Worm (Caenorhabditis elegans): ENCODE data around the gene C12D8.21.

The C12D8.21 gene

ce11 chrV:10204863-10205338 is 36.1 kb downstream of the C12D8.21 start, which contains the start of the genes ZK856.19 and ZK856.11 (continued):
- peak; percentile 24; the same call in 1 of the 2 replicates for TF ChIP-seq dox-1 (GFP tag; IDR thresholded peaks at IDR 0.05)
- no peak for TF ChIP-seq zfh-2 (GFP tag; conservative IDR thresholded peaks at IDR 0.05)
- TF ChIP-seq nfya-1 (tag; optimal IDR thresholded peaks at IDR 0.05; ENCODE audit: borderline replicate concordance, insufficient read depth), result no peak
- no peak for TF ChIP-seq ztf-6 (GFP tag; IDR thresholded peaks at IDR 0.05)
- TF ChIP-seq F49E8.2 (tag; optimal IDR thresholded peaks at IDR 0.05; ENCODE audit: insufficient read depth), result peak; percentile 41

DNA sequence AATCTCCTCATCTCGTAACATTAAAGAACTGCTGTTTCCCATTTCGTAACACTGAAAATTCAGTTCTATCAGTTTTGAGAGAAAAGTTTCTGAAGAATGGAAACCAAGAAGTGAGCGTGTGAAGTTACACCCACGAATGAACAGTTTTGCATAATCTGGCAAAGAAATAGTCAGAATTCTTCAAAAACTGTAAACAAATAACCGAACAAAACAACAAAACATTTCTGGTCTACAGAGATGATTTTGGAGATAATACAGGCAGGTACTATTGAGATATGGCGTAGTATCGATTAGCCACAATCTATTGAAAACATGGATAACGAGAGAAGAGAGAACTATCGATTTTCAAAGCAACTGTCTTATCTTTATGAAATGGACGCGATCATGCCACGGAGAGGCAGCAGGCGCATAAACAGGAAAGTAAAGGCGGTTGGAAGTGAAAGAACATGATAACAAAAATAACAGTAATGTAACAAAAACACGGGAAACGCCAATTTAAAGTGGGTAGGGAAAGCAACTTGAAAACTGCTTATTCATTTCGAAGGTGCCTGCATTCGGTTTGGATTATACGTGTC is 37.5 kb downstream of the C12D8.21 start, which contains the start of gene chpf-1:
Gene chpf-1 (minus strand): TSS at position 51 of the 575 bp plus-strand sequence.
- no peak for TF ChIP-seq Y95B8A.8 (GFP tag; IDR thresholded peaks at IDR 0.05)
- TF ChIP-seq lsl-1 (GFP tag; optimal IDR thresholded peaks at IDR 0.05), result no peak
- no peak for TF ChIP-seq nfyb-1 (GFP tag; IDR thresholded peaks at IDR 0.05)
- TF ChIP-seq him-1 (tag; optimal IDR thresholded peaks at IDR 0.05), result no peak
- no peak for TF ChIP-seq gei-17 (GFP tag; optimal IDR thresholded peaks at IDR 0.05)
- TF ChIP-seq ztf-18 (tag; optimal IDR thresholded peaks at IDR 0.05), result peak; percentile 56
- TF ChIP-seq B0035.1 (tag; optimal IDR thresholded peaks at IDR 0.05), result no peak
- TF ChIP-seq F33H1.4 (GFP tag; IDR thresholded peaks at IDR 0.05), result no peak
- TF ChIP-seq snpc-1.3 (tag; optimal IDR thresholded peaks at IDR 0.05; ENCODE audit: insufficient read depth), result no peak
- TF ChIP-seq F49E8.2 (tag; optimal IDR thresholded peaks at IDR 0.05; ENCODE audit: insufficient read depth), result no peak
- no peak for TF ChIP-seq cebp-1 (GFP tag; IDR thresholded peaks at IDR 0.05)
- peak; percentile 2 for TF ChIP-seq cebp-1 (tag; optimal IDR thresholded peaks at IDR 0.05)
- TF ChIP-seq lag-1 (GFP tag; IDR thresholded peaks at IDR 0.05), result no peak
- no peak for TF ChIP-seq F57C9.4 (tag; optimal IDR thresholded peaks at IDR 0.05)
- no peak for TF ChIP-seq snpc-4 (GFP tag; optimal IDR thresholded peaks at IDR 0.05)
- peak in 2 of 4 experiments; percentile 33 to 36 for TF ChIP-seq snpc-4 (tag; optimal IDR thresholded peaks at IDR 0.05)
- no peak for TF ChIP-seq C06A6.2 (GFP tag; conservative IDR thresholded peaks at IDR 0.05)
- TF ChIP-seq mcd-1 (GFP tag; IDR thresholded peaks at IDR 0.05), result no peak
- 0 out of 2 replicates have a peak, but pooled peaks have one; percentile 17 for TF ChIP-seq madf-6 (GFP tag; IDR thresholded peaks at IDR 0.05)
- no peak for TF ChIP-seq snpc-3.4 (tag; optimal IDR thresholded peaks at IDR 0.05)
- TF ChIP-seq ceh-27 (GFP tag; optimal IDR thresholded peaks at IDR 0.05), result no peak
- no peak for TF ChIP-seq Y67H2A.10 (GFP tag; conservative IDR thresholded peaks at IDR 0.05)
- no peak for TF ChIP-seq let-607 (tag; optimal IDR thresholded peaks at IDR 0.05)
- TF ChIP-seq madf-3 (GFP tag; IDR thresholded peaks at IDR 0.05), result no peak
- no peak for TF ChIP-seq nhr-90 (tag; optimal IDR thresholded peaks at IDR 0.05)
- TF ChIP-seq nhr-80 (tag; optimal IDR thresholded peaks at IDR 0.05), result peak; percentile 65
- no peak for TF ChIP-seq akir-1 (GFP tag; optimal IDR thresholded peaks at IDR 0.05)
- no peak for TF ChIP-seq attf-6 (GFP tag; IDR thresholded peaks at IDR 0.05)
- TF ChIP-seq unc-62 (GFP tag; optimal IDR thresholded peaks at IDR 0.05), result no peak

DNA sequence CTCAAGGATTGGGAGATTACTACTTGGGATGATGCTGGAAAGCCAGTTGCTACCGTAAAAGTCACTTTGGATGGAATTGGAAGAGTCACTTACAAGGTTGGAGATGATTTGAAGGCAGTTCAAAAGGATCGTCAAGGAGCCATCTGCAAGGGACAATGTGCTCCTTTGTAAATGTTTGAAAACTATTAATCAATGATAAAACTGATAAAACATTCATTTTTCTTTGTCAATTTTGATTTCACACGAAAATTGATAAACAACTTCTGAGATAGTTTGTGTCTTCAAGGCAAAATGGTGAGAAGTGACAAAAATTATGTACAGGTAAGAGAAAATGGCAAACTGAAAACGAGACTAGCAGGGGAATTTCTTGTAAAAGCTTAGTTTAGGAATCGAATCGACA is 38.6 kb downstream of the C12D8.21 start:
- TF ChIP-seq lsy-27 (tag; optimal IDR thresholded peaks at IDR 0.05; ENCODE audit: borderline replicate concordance, insufficient read depth) (no peak), dox-1 (GFP tag; IDR thresholded peaks at IDR 0.05) (no peak), K11D2.4 (GFP tag; IDR thresholded peaks at IDR 0.05) (no peak), F55B11.4 (tag; optimal IDR thresholded peaks at IDR 0.05; ENCODE audit: borderline replicate concordance, insufficient read depth) (no peak), let-607 (tag; optimal IDR thresholded peaks at IDR 0.05) (no peak), repo-1 (tag; optimal IDR thresholded peaks at IDR 0.05) (no peak), B0019.2 (GFP tag; conservative IDR thresholded peaks at IDR 0.05) (no peak), nhr-27 (tag; optimal IDR thresholded peaks at IDR 0.05) (no peak), lin-40 (tag; optimal IDR thresholded peaks at IDR 0.05) (no peak), cebp-1 (GFP tag; IDR thresholded peaks at IDR 0.05) (no peak), cebp-1 (tag; optimal IDR thresholded peaks at IDR 0.05) (no peak), attf-5 (GFP tag; optimal IDR thresholded peaks at IDR 0.05) (no peak), ztf-6 (GFP tag; IDR thresholded peaks at IDR 0.05) (no peak), madf-8 (GFP tag; conservative IDR thresholded peaks at IDR 0.05) (no peak), egl-44 (GFP tag; IDR thresholded peaks at IDR 0.05) (no peak)

All from whole organism, young adult.